Fruit fly (Drosophila melanogaster): Measurements from ENCODE around the gene CG43208.

CG43208 gene

dm6 chr3R:13261706-13262105, 41.5 kb upstream of the CG43208 start:
- no peak for TF ChIP-seq N (GFP tag; optimal IDR thresholded peaks at IDR 0.05)
- no peak for TF ChIP-seq dsf (GFP tag; optimal IDR thresholded peaks at IDR 0.05; ENCODE audit: borderline replicate concordance)
- TF ChIP-seq Myc (optimal IDR thresholded peaks at IDR 0.05): no peak
- no peak for TF ChIP-seq Dif (GFP tag; optimal IDR thresholded peaks at IDR 0.05; ENCODE audit: partially characterized antibody)
- TF ChIP-seq CG9705 (GFP tag; optimal IDR thresholded peaks at IDR 0.05): no peak
- TF ChIP-seq pan (optimal IDR thresholded peaks at IDR 0.05): no peak
- TF ChIP-seq CG32264 (GFP tag; optimal IDR thresholded peaks at IDR 0.05): no peak
- TF ChIP-seq lola (GFP tag; optimal IDR thresholded peaks at IDR 0.05): no peak
- no peak for TF ChIP-seq usp (GFP tag; optimal IDR thresholded peaks at IDR 0.05)
- TF ChIP-seq Sp1 (GFP tag; optimal IDR thresholded peaks at IDR 0.05): no peak
- no peak for TF ChIP-seq GATAd (GFP tag; optimal IDR thresholded peaks at IDR 0.05)
- TF ChIP-seq Vsx2 (GFP tag; optimal IDR thresholded peaks at IDR 0.05; ENCODE audit: partially characterized antibody): no peak
- no peak for TF ChIP-seq Hr78 (GFP tag; optimal IDR thresholded peaks at IDR 0.05)
- no peak for TF ChIP-seq rgr (GFP tag; optimal IDR thresholded peaks at IDR 0.05)
- no peak for TF ChIP-seq Dfd (GFP tag; optimal IDR thresholded peaks at IDR 0.05)

- TF ChIP-seq Myc (optimal IDR thresholded peaks at IDR 0.05): peak; percentile 42
- TF ChIP-seq brk (GFP tag; optimal IDR thresholded peaks at IDR 0.05): no peak
- peak; percentile 50 for TF ChIP-seq OdsH (GFP tag; optimal IDR thresholded peaks at IDR 0.05)
- peak; percentile 68 for TF ChIP-seq CG9705 (GFP tag; optimal IDR thresholded peaks at IDR 0.05)
- TF ChIP-seq sv (GFP tag; optimal IDR thresholded peaks at IDR 0.05): peak; percentile 46
- TF ChIP-seq woc (GFP tag; optimal IDR thresholded peaks at IDR 0.05): no peak
- peak; percentile 38 for TF ChIP-seq psq (GFP tag; optimal IDR thresholded peaks at IDR 0.05)
- TF ChIP-seq br (GFP tag; optimal IDR thresholded peaks at IDR 0.05): peak; percentile 41
- TF ChIP-seq rgr (GFP tag; optimal IDR thresholded peaks at IDR 0.05): peak; percentile 70
- TF ChIP-seq sage (GFP tag; optimal IDR thresholded peaks at IDR 0.05): no peak
- TF ChIP-seq foxo (GFP tag; optimal IDR thresholded peaks at IDR 0.05): peak in 1 of 2 experiments; percentile 65
- TF ChIP-seq ey (GFP tag; optimal IDR thresholded peaks at IDR 0.05): peak; percentile 59
- peak; percentile 66 for TF ChIP-seq Sp1 (GFP tag; optimal IDR thresholded peaks at IDR 0.05)
- no peak for TF ChIP-seq Rel (GFP tag; optimal IDR thresholded peaks at IDR 0.05)
- peak; percentile 29 for TF ChIP-seq Rel (tag; optimal IDR thresholded peaks at IDR 0.05)
- TF ChIP-seq HLH106 (tag; optimal IDR thresholded peaks at IDR 0.05): peak; percentile 75
These were observed 39.1 kb upstream of the CG43208 start, which contains the start of gene Ravus for dm6 chr3R:13264061-13264661. TSS of gene Ravus (minus strand) at chr3R:13264061.

- TF ChIP-seq Rel (GFP tag; optimal IDR thresholded peaks at IDR 0.05) (no peak), Rel (tag; optimal IDR thresholded peaks at IDR 0.05) (peak; percentile 99), Vsx2 (GFP tag; optimal IDR thresholded peaks at IDR 0.05; ENCODE audit: partially characterized antibody) (no peak)
These were observed 32.6 kb upstream of the CG43208 start for dm6 chr3R:13270648-13271047.

- peak; percentile 43 for TF ChIP-seq Hr83 (GFP tag; optimal IDR thresholded peaks at IDR 0.05; ENCODE audit: poor library complexity, severe bottlenecking)
- no peak for TF ChIP-seq Mio (GFP tag; optimal IDR thresholded peaks at IDR 0.05)
- no peak for TF ChIP-seq h (GFP tag; optimal IDR thresholded peaks at IDR 0.05)
- TF ChIP-seq Hnf4 (GFP tag; optimal IDR thresholded peaks at IDR 0.05): no peak
- no peak for TF ChIP-seq Rel (GFP tag; optimal IDR thresholded peaks at IDR 0.05)
- TF ChIP-seq Rel (tag; optimal IDR thresholded peaks at IDR 0.05): peak; percentile 74
- no peak for TF ChIP-seq sage (GFP tag; optimal IDR thresholded peaks at IDR 0.05)
- TF ChIP-seq tai (GFP tag; optimal IDR thresholded peaks at IDR 0.05): no peak
- no peak for TF ChIP-seq fru (GFP tag; optimal IDR thresholded peaks at IDR 0.05)
- no peak for TF ChIP-seq Hr78 (GFP tag; optimal IDR thresholded peaks at IDR 0.05)
- TF ChIP-seq dl (GFP tag; optimal IDR thresholded peaks at IDR 0.05; ENCODE audit: insufficient read depth in 1 of 2, partially characterized antibody in 2 of 2): no peak
- TF ChIP-seq br (GFP tag; optimal IDR thresholded peaks at IDR 0.05): no peak
- no peak for TF ChIP-seq dsf (GFP tag; optimal IDR thresholded peaks at IDR 0.05; ENCODE audit: borderline replicate concordance)
- no peak for TF ChIP-seq CG9705 (GFP tag; optimal IDR thresholded peaks at IDR 0.05)
- no peak for TF ChIP-seq OdsH (GFP tag; optimal IDR thresholded peaks at IDR 0.05)
- no peak for TF ChIP-seq sv (GFP tag; optimal IDR thresholded peaks at IDR 0.05)
- no peak for TF ChIP-seq HLH106 (tag; optimal IDR thresholded peaks at IDR 0.05)
- TF ChIP-seq psq (GFP tag; optimal IDR thresholded peaks at IDR 0.05): no peak
These were observed 31.5 kb upstream of the CG43208 start, which contains the start of gene TBC1D5 for dm6 chr3R:13271758-13272157. TSS of gene TBC1D5 (minus strand) at chr3R:13272011.

Data from whole organism, wandering third instar larva.